Worm (Caenorhabditis elegans) whole organism, young adult: ENCODE results near the gene suf-1.

ENCODE experiments used
- B0261.1 ChIP-seq: sonication (generic microtip); optimal IDR thresholded peaks from 2 replicates; lab custom pipeline; 2016; ENCODE audit warnings: mild to moderate bottlenecking, missing genetic modification characterization, moderate library complexity, missing compliant biosample characterization
- C17E4.6 ChIP-seq: fragments of 200-800 bp; sonication (Bioruptor generic); IDR thresholded peaks from 2 replicates; pipeline ENCODE4 v1.3.6; 2022; ENCODE audit warnings: missing genetic modification reagents, missing genetic modification characterization, missing compliant biosample characterization
- F10E7.11 ChIP-seq: sonication (generic microtip); optimal IDR thresholded peaks from 2 replicates; lab custom pipeline; 2017; ENCODE audit warnings: mild to moderate bottlenecking, missing genetic modification characterization, moderate library complexity, missing compliant biosample characterization
- F55B11.4 ChIP-seq: sonication (generic microtip); optimal IDR thresholded peaks from 2 replicates; lab custom pipeline; 2016; ENCODE audit warnings: missing compliant biosample characterization, missing genetic modification characterization, borderline replicate concordance; ENCODE audit not compliant: insufficient read depth
- F57A8.1 ChIP-seq: fragments of 200-800 bp; sonication (Bioruptor generic); optimal IDR thresholded peaks from 2 replicates; lab custom pipeline; 2018; ENCODE audit warnings: mild to moderate bottlenecking, missing genetic modification characterization, moderate library complexity, missing compliant biosample characterization
- K12H6.12 ChIP-seq: fragments of 200-800 bp; sonication (Bioruptor generic); optimal IDR thresholded peaks from 2 replicates; lab custom pipeline; 2018; ENCODE audit warnings: mild to moderate bottlenecking, missing genetic modification characterization, missing compliant biosample characterization
- Y53F4B.3 ChIP-seq: fragments of 200-800 bp; sonication (Bioruptor generic); IDR thresholded peaks from 2 replicates; pipeline ENCODE4 v1.3.6; 2022; ENCODE audit warnings: missing genetic modification reagents, missing genetic modification characterization, missing compliant biosample characterization
- Y95B8A.8 ChIP-seq: fragments of 200-800 bp; sonication (Bioruptor generic); IDR thresholded peaks from 2 replicates; pipeline ENCODE4 v1.3.6; 2022; ENCODE audit warnings: missing genetic modification reagents, missing genetic modification characterization, missing compliant biosample characterization
- aptf-3 ChIP-seq: fragments of 200-800 bp; sonication (Bioruptor generic); IDR thresholded peaks from 2 replicates; pipeline ENCODE4 v1.3.6; 2022; ENCODE audit warnings: missing genetic modification characterization, missing compliant biosample characterization
- atf-7 ChIP-seq: sonication (generic microtip); optimal IDR thresholded peaks from 2 replicates; lab custom pipeline; 2017; ENCODE audit warnings: mild to moderate bottlenecking, missing genetic modification characterization, missing compliant biosample characterization
- attf-3 ChIP-seq: fragments of 200-800 bp; sonication (Bioruptor generic); conservative IDR thresholded peaks from 2 replicates; pipeline ENCODE4 v1.3.6; 2022; ENCODE audit warnings: missing genetic modification reagents, missing genetic modification characterization, missing compliant biosample characterization
- ccch-3 ChIP-seq: fragments of 200-800 bp; sonication (Bioruptor generic); optimal IDR thresholded peaks from 2 replicates; lab custom pipeline; 2018; ENCODE audit warnings: mild to moderate bottlenecking, missing genetic modification characterization, missing compliant biosample characterization
- ceh-27 ChIP-seq: fragments of 200-800 bp; sonication (Bioruptor generic); optimal IDR thresholded peaks from 2 replicates; lab custom pipeline; 2018; ENCODE audit warnings: mild to moderate bottlenecking, missing genetic modification characterization, moderate library complexity, missing compliant biosample characterization
- ceh-40 ChIP-seq: fragments of 200-800 bp; sonication (Bioruptor generic); IDR thresholded peaks from 2 replicates; pipeline ENCODE4 v1.3.6; 2022; ENCODE audit warnings: missing genetic modification characterization, missing compliant biosample characterization
- ceh-79 ChIP-seq: sonication (generic microtip); optimal IDR thresholded peaks from 2 replicates; lab custom pipeline; 2017; ENCODE audit warnings: mild to moderate bottlenecking, missing genetic modification characterization, missing compliant biosample characterization
- dpl-1 ChIP-seq: fragments of 150-350 bp; optimal IDR thresholded peaks from 2 replicates; lab custom pipeline; 2014; ENCODE audit warnings: missing biosample characterization, missing genetic modification reagents, missing genetic modification characterization
- efl-1 ChIP-seq: fragments of 150-350 bp; optimal IDR thresholded peaks from 2 replicates; lab custom pipeline; 2014; ENCODE audit warnings: missing biosample characterization, missing genetic modification reagents, missing genetic modification characterization
- ets-4 ChIP-seq: fragments of 200-800 bp; sonication (Bioruptor generic); optimal IDR thresholded peaks from 2 replicates; lab custom pipeline; 2018; ENCODE audit warnings: mild to moderate bottlenecking, missing genetic modification characterization, missing compliant biosample characterization
- hmg-1.2 ChIP-seq: fragments of 200-800 bp; sonication (Bioruptor generic); IDR thresholded peaks from 2 replicates; pipeline ENCODE4 v1.3.6; 2022; ENCODE audit warnings: missing genetic modification reagents, missing genetic modification characterization, missing compliant biosample characterization
- hmg-20 ChIP-seq: fragments of 200-800 bp; sonication (Bioruptor generic); IDR thresholded peaks from 2 replicates; pipeline ENCODE4 v1.3.6; 2022; ENCODE audit warnings: missing genetic modification reagents, missing genetic modification characterization, missing compliant biosample characterization
- lin-40 ChIP-seq: sonication (generic microtip); optimal IDR thresholded peaks from 2 replicates; lab custom pipeline; 2016; ENCODE audit warnings: missing genetic modification characterization, mild to moderate bottlenecking, missing compliant biosample characterization, missing genotype, missing genetic modification reagents
- lin-54 ChIP-seq: fragments of 200-800 bp; sonication (Bioruptor generic); optimal IDR thresholded peaks from 2 replicates; lab custom pipeline; 2018; ENCODE audit warnings: mild to moderate bottlenecking, missing genetic modification characterization, missing compliant biosample characterization
- lir-1 ChIP-seq: fragments of 200-800 bp; sonication (Bioruptor generic); conservative IDR thresholded peaks from 2 replicates; pipeline ENCODE4 v1.3.6; 2022; ENCODE audit warnings: missing genetic modification reagents, missing genetic modification characterization, missing compliant biosample characterization
- madf-10 ChIP-seq: sonication (generic microtip); optimal IDR thresholded peaks from 2 replicates; lab custom pipeline; 2016; ENCODE audit warnings: mild to moderate bottlenecking, missing genetic modification characterization, missing compliant biosample characterization
- madf-6 ChIP-seq: fragments of 200-800 bp; sonication (Bioruptor generic); IDR thresholded peaks from 2 replicates; pipeline ENCODE4 v1.3.6; 2022; ENCODE audit warnings: missing genetic modification reagents, missing genetic modification characterization, missing compliant biosample characterization
- mel-28 ChIP-seq: sonication (generic microtip); optimal IDR thresholded peaks from 2 replicates; lab custom pipeline; 2016; ENCODE audit warnings: borderline replicate concordance, mild to moderate bottlenecking, missing genetic modification characterization, missing compliant biosample characterization
- mes-4 ChIP-seq: sonication (generic microtip); optimal IDR thresholded peaks from 2 replicates; lab custom pipeline; 2016; ENCODE audit warnings: missing genotype, missing genetic modification characterization, missing compliant biosample characterization
- nfya-2 ChIP-seq: fragments of 200-800 bp; sonication (Bioruptor generic); IDR thresholded peaks from 2 replicates; pipeline ENCODE4 v1.3.6; 2022; ENCODE audit warnings: missing genetic modification reagents, missing genetic modification characterization, missing compliant biosample characterization
- nfyb-1 ChIP-seq: fragments of 200-800 bp; sonication (Bioruptor generic); IDR thresholded peaks from 2 replicates; pipeline ENCODE4 v1.3.6; 2022; ENCODE audit warnings: missing genetic modification reagents, missing genetic modification characterization, missing compliant biosample characterization
- nhr-120 ChIP-seq: fragments of 200-800 bp; sonication (Bioruptor generic); IDR thresholded peaks from 2 replicates; pipeline ENCODE4 v1.3.6; 2022; ENCODE audit warnings: missing genetic modification characterization, missing compliant biosample characterization
- nhr-80 ChIP-seq: sonication (generic microtip); optimal IDR thresholded peaks from 2 replicates; lab custom pipeline; 2016; ENCODE audit warnings: missing genetic modification characterization, missing compliant biosample characterization
- rec-8 ChIP-seq, 2 experiments: sonication (generic microtip); optimal IDR thresholded peaks; 2 replicates each; lab custom pipeline; 2016; ENCODE audit warnings: mild to moderate bottlenecking in 2 of 2, missing genetic modification characterization in 2 of 2, missing genetic modification reagents in 2 of 2, missing genotype in 2 of 2, missing biosample characterization in 1 of 2, missing compliant biosample characterization in 1 of 2, moderate library complexity in 1 of 2
- repo-1 ChIP-seq: sonication (generic microtip); optimal IDR thresholded peaks from 2 replicates; lab custom pipeline; 2017; ENCODE audit warnings: mild to moderate bottlenecking, missing genetic modification characterization, missing compliant biosample characterization
- sea-2 ChIP-seq: fragments of 200-800 bp; sonication (Bioruptor generic); IDR thresholded peaks from 2 replicates; pipeline ENCODE4 v1.3.6; 2022; ENCODE audit warnings: missing genetic modification characterization, missing compliant biosample characterization
- snpc-1.1 ChIP-seq: sonication (generic microtip); optimal IDR thresholded peaks from 2 replicates; lab custom pipeline; 2017; ENCODE audit warnings: missing genetic modification characterization, mild to moderate bottlenecking, missing compliant biosample characterization, antibody characterized with exemption, moderate library complexity, missing genotype, missing genetic modification reagents; ENCODE audit not compliant: insufficient read depth
- sptf-2 ChIP-seq: fragments of 200-800 bp; sonication (Bioruptor generic); optimal IDR thresholded peaks from 2 replicates; lab custom pipeline; 2018; ENCODE audit warnings: mild to moderate bottlenecking, missing genetic modification characterization, missing compliant biosample characterization
- unc-62 ChIP-seq: fragments of 150-350 bp; optimal IDR thresholded peaks from 2 replicates; lab custom pipeline; 2014; ENCODE audit warnings: missing biosample characterization, missing genetic modification reagents, missing genetic modification characterization
- ztf-18 ChIP-seq: sonication (generic microtip); optimal IDR thresholded peaks from 2 replicates; lab custom pipeline; 2016; ENCODE audit warnings: missing genotype, mild to moderate bottlenecking, missing genetic modification characterization, missing compliant biosample characterization
- ztf-22 ChIP-seq: fragments of 200-800 bp; sonication (Bioruptor generic); optimal IDR thresholded peaks from 2 replicates; lab custom pipeline; 2018; ENCODE audit warnings: mild to moderate bottlenecking, missing genetic modification characterization, moderate library complexity, missing compliant biosample characterization
- ztf-25 ChIP-seq: fragments of 200-800 bp; sonication (Bioruptor generic); IDR thresholded peaks from 2 replicates; pipeline ENCODE4 v1.3.6; 2022; ENCODE audit warnings: missing genetic modification reagents, missing genetic modification characterization, missing compliant biosample characterization
- ztf-3 ChIP-seq: fragments of 200-800 bp; sonication (Bioruptor generic); optimal IDR thresholded peaks from 2 replicates; lab custom pipeline; 2018; ENCODE audit warnings: mild to moderate bottlenecking, missing genetic modification characterization, missing compliant biosample characterization

Gene suf-1

DNA sequence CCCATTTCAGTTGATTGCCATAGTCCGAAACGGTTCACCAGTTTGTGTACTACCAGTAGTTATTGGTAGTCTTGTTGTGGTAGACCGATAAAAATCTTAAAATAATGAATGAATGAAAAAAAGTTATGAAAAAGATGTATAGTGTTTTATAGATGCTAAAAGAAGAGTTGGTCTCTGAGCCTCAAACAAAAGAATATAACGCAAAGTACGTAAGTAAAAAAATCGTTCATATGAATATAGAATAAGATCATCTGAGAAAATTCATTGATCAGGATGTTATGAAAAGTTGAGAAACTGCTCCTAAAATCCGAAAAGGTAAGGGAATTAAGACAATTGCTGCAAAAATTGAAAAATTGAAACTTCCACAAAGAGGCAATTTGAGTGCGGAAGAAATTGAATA lies 13.9 kb downstream of the suf-1 start, which contains the start of gene chhy-1:
Gene chhy-1, minus strand, starts transcription at position 101 of the 400 bp plus-strand sequence.
- TF ChIP-seq unc-62 = no peak
- TF ChIP-seq rec-8 (tag; optimal IDR thresholded peaks at IDR 0.05; lab: Kevin White, UChicago) = no peak
- TF ChIP-seq madf-6 = no peak
- no peak for TF ChIP-seq K12H6.12 (tag; lab: Kevin White, UChicago)
- TF ChIP-seq hmg-20 (GFP tag; lab: Robert Waterston, UW) = no peak
- no peak for TF ChIP-seq Y53F4B.3
- no peak for TF ChIP-seq efl-1
- no peak for TF ChIP-seq mes-4 (tag; lab: Kevin White, UChicago)
- TF ChIP-seq F55B11.4 (tag; lab: Kevin White, UChicago) = no peak
- no peak for TF ChIP-seq C17E4.6 (GFP tag; lab: Robert Waterston, UW)
- TF ChIP-seq lir-1 (GFP tag; lab: Robert Waterston, UW) = no peak
- no peak for TF ChIP-seq nfya-2 (GFP tag; lab: Robert Waterston, UW)

ce11 chrII:8621883-8622282 lies 18.2 kb downstream of the suf-1 start, which contains the start of gene T22C8.3:
T22C8.3 (minus strand) TSS chrII:8621983.
- no peak for TF ChIP-seq hmg-20 (GFP tag; lab: Robert Waterston, UW)
- no peak for TF ChIP-seq snpc-1.1 (tag; lab: Kevin White, UChicago)
- TF ChIP-seq nfyb-1 (GFP tag; lab: Robert Waterston, UW) = no peak
- no peak for TF ChIP-seq ccch-3
- TF ChIP-seq attf-3 (GFP tag; lab: Robert Waterston, UW) = no peak
- TF ChIP-seq F57A8.1 = no peak
- TF ChIP-seq lin-54 (GFP tag; lab: Kevin White, UChicago) = no peak
- no peak for TF ChIP-seq ztf-3 (GFP tag; lab: Kevin White, UChicago)
- no peak for TF ChIP-seq Y95B8A.8 (GFP tag; lab: Robert Waterston, UW)
- TF ChIP-seq mel-28 (tag; lab: Kevin White, UChicago) = no peak
- TF ChIP-seq lin-40 (tag; lab: Kevin White, UChicago) = no peak
- TF ChIP-seq madf-10 (tag; lab: Kevin White, UChicago) = no peak
- TF ChIP-seq sea-2 (GFP tag; lab: Robert Waterston, UW) = no peak
- TF ChIP-seq repo-1 (tag; lab: Kevin White, UChicago) = no peak
- TF ChIP-seq B0261.1 = no peak

- TF ChIP-seq F10E7.11 = no peak
- no peak for TF ChIP-seq aptf-3
- no peak for TF ChIP-seq nhr-120 (GFP tag; lab: Robert Waterston, UW)
- no peak for TF ChIP-seq lin-54 (GFP tag; lab: Kevin White, UChicago)
- no peak for TF ChIP-seq mel-28 (tag; lab: Kevin White, UChicago)
- TF ChIP-seq dpl-1 (GFP tag; lab: Kevin White, UChicago) = no peak
- no peak for TF ChIP-seq hmg-1.2 (GFP tag; lab: Robert Waterston, UW)
- no peak for TF ChIP-seq ztf-18
- TF ChIP-seq ceh-27 (GFP tag; lab: Kevin White, UChicago) = no peak
Observed at ce11 chrII:8623396-8623795, 19.8 kb downstream of the suf-1 start, which contains the start of gene T22C8.4. T22C8.4 (minus strand) TSS chrII:8623496.

- TF ChIP-seq ceh-40 (GFP tag; lab: Robert Waterston, UW) (0 out of 2 replicates have a peak, but pooled peaks have one; percentile 4), ztf-25 (GFP tag; lab: Robert Waterston, UW) (no peak), sptf-2 (GFP tag; lab: Kevin White, UChicago) (peak; percentile 99), ztf-22 (GFP tag; lab: Kevin White, UChicago) (peak; percentile 23), F55B11.4 (tag; lab: Kevin White, UChicago) (no peak), atf-7 (tag; lab: Kevin White, UChicago) (peak; percentile 25), ets-4 (GFP tag; lab: Kevin White, UChicago) (peak; percentile 70), snpc-1.1 (tag; lab: Kevin White, UChicago) (no peak), ceh-79 (no peak), nhr-80 (tag; lab: Kevin White, UChicago) (peak; percentile 99), hmg-1.2 (GFP tag; lab: Robert Waterston, UW) (peak; percentile 16; the same call in 1 of the 2 replicates)
Observed at ce11 chrII:8625163-8625562, 21.5 kb downstream of the suf-1 start, which contains the start of gene sptf-2. sptf-2 (plus strand) TSS chrII:8625459.
